Fruit fly (Drosophila melanogaster) whole organism, embryonic: Measurements from ENCODE around the gene CG8119.

Experiments used
- Asciz ChIP-seq: fragments of 200-800 bp; sonication (Bioruptor generic); optimal IDR thresholded peaks from 2 replicates; lab custom pipeline; 2017; ENCODE audit warnings: missing biosample characterization, mild to moderate bottlenecking, missing genetic modification characterization, missing genetic modification reagents
- CG10147 ChIP-seq: fragments of 200-800 bp; sonication (Bioruptor generic); optimal IDR thresholded peaks from 2 replicates; lab custom pipeline; 2019; ENCODE audit warnings: missing biosample characterization, mild to moderate bottlenecking, missing genetic modification characterization, moderate library complexity
- CG10462 ChIP-seq: fragments of 200-800 bp; sonication (Bioruptor generic); optimal IDR thresholded peaks from 2 replicates; lab custom pipeline; 2016; ENCODE audit warnings: missing biosample characterization, missing genetic modification characterization
- CG12219 ChIP-seq: fragments of 200-800 bp; sonication (Bioruptor generic); optimal IDR thresholded peaks from 3 replicates; lab custom pipeline; 2018; ENCODE audit warnings: missing biosample characterization, mild to moderate bottlenecking, missing genetic modification characterization
- CG14710 ChIP-seq: fragments of 200-800 bp; sonication (Bioruptor generic); optimal IDR thresholded peaks from 3 replicates; lab custom pipeline; 2019; ENCODE audit warnings: missing biosample characterization, mild to moderate bottlenecking, missing genetic modification characterization, moderate library complexity
- CG17186 ChIP-seq: fragments of 200-800 bp; sonication (Bioruptor generic); optimal IDR thresholded peaks from 3 replicates; lab custom pipeline; 2017; ENCODE audit warnings: missing biosample characterization, missing genetic modification reagents, missing genetic modification characterization
- CG17385 ChIP-seq: fragments of 200-800 bp; sonication (Bioruptor generic); optimal IDR thresholded peaks from 3 replicates; lab custom pipeline; 2018; ENCODE audit warnings: missing biosample characterization, mild to moderate bottlenecking, missing genetic modification characterization
- CG18599 ChIP-seq: fragments of 200-800 bp; sonication (Bioruptor generic); optimal IDR thresholded peaks from 3 replicates; lab custom pipeline; 2017; ENCODE audit warnings: missing biosample characterization, missing genetic modification characterization, mild to moderate bottlenecking, moderate library complexity, missing genetic modification reagents
- CG2712 ChIP-seq: fragments of 200-800 bp; optimal IDR thresholded peaks from 3 replicates; lab custom pipeline; 2019; ENCODE audit warnings: missing biosample characterization, mild to moderate bottlenecking, missing genetic modification characterization, moderate library complexity
- CG3407 ChIP-seq: fragments of 200-800 bp; sonication (Bioruptor generic); optimal IDR thresholded peaks from 2 replicates; lab custom pipeline; 2018; ENCODE audit warnings: missing biosample characterization, mild to moderate bottlenecking, missing genetic modification characterization
- CG3726 ChIP-seq: fragments of 200-800 bp; sonication (Bioruptor generic); IDR thresholded peaks from 3 replicates; pipeline ENCODE4, ENCODE4 v1.3.6; 2022; ENCODE audit warnings: missing biosample characterization, missing genetic modification characterization
- CG3847 ChIP-seq: fragments of 200-800 bp; sonication (Bioruptor generic); IDR thresholded peaks from 2 replicates; pipeline ENCODE4 v1.3.6; 2022; ENCODE audit warnings: missing biosample characterization, missing genetic modification characterization
- CG4820 ChIP-seq: fragments of 200-800 bp; sonication (Bioruptor generic); optimal IDR thresholded peaks from 3 replicates; lab custom pipeline; 2016; ENCODE audit warnings: missing biosample characterization, missing genetic modification characterization
- CG6272 ChIP-seq: fragments of 200-800 bp; sonication (Bioruptor generic); IDR thresholded peaks from 2 replicates; pipeline ENCODE4 v1.3.6; 2022; ENCODE audit warnings: missing biosample characterization, missing genetic modification characterization
- CG8290 ChIP-seq, 3 experiments: fragments of 200-800 bp; sonication (Bioruptor generic); optimal IDR thresholded peaks; 2 replicates each; lab custom pipeline; 2016 to 2019; ENCODE audit warnings: missing biosample characterization in 3 of 3, missing genetic modification characterization in 3 of 3, mild to moderate bottlenecking in 2 of 3, moderate library complexity in 1 of 3
- CG9437 ChIP-seq: fragments of 200-800 bp; sonication (Bioruptor generic); optimal IDR thresholded peaks from 2 replicates; lab custom pipeline; 2018; ENCODE audit warnings: missing biosample characterization, mild to moderate bottlenecking, missing genetic modification characterization
- CoRest ChIP-seq: fragments of 200-800 bp; sonication (Bioruptor generic); optimal IDR thresholded peaks from 3 replicates; lab custom pipeline; 2018; ENCODE audit warnings: missing biosample characterization, mild to moderate bottlenecking, missing genetic modification characterization, moderate library complexity
- D19A ChIP-seq: fragments of 200-800 bp; optimal IDR thresholded peaks from 3 replicates; lab custom pipeline; 2019; ENCODE audit warnings: missing biosample characterization, mild to moderate bottlenecking, missing genetic modification characterization, moderate library complexity
- Dll ChIP-seq: fragments of 200-800 bp; sonication (Bioruptor generic); IDR thresholded peaks from 4 replicates; pipeline ENCODE4 v1.3.6; 2022; ENCODE audit warnings: missing biosample characterization, missing genetic modification characterization; ENCODE audit not compliant: partially characterized antibody
- E2f1 ChIP-seq: fragments of 200-800 bp; sonication (Bioruptor generic); IDR thresholded peaks from 2 replicates; pipeline ENCODE4 v1.3.6; 2022; ENCODE audit warnings: missing biosample characterization, missing genetic modification characterization
- Fer2 ChIP-seq: fragments of 200-800 bp; sonication (Bioruptor generic); optimal IDR thresholded peaks from 2 replicates; lab custom pipeline; 2018; ENCODE audit warnings: missing biosample characterization, mild to moderate bottlenecking, missing genetic modification characterization, moderate library complexity
- Hmr ChIP-seq: fragments of 200-800 bp; sonication (Bioruptor generic); optimal IDR thresholded peaks from 3 replicates; lab custom pipeline; 2017; ENCODE audit warnings: mild to moderate bottlenecking, missing biosample characterization, missing genetic modification reagents, missing genetic modification characterization
- Hr78 ChIP-seq, 2 experiments: fragments of 200-800 bp in 1 of 2; fragments of >200 bp in 1 of 2; sonication (Bioruptor generic) in 1 of 2; optimal IDR thresholded peaks; 2 replicates each; lab custom pipeline; 2017 to 2019; ENCODE audit warnings: missing biosample characterization in 2 of 2, missing genetic modification characterization in 2 of 2, mild to moderate bottlenecking in 1 of 2, moderate library complexity in 1 of 2
- NfI ChIP-seq: fragments of 200-800 bp; sonication (Bioruptor generic); optimal IDR thresholded peaks from 3 replicates; lab custom pipeline; 2018; ENCODE audit warnings: missing biosample characterization, mild to moderate bottlenecking, missing genetic modification characterization, moderate library complexity
- Sry-δ ChIP-seq: fragments of 200-800 bp; sonication (Bioruptor generic); optimal IDR thresholded peaks from 2 replicates; lab custom pipeline; 2016; ENCODE audit warnings: missing biosample characterization, missing genetic modification characterization
- aop ChIP-seq: fragments of 200-800 bp; sonication (Bioruptor generic); IDR thresholded peaks from 2 replicates; pipeline ENCODE4 v1.3.6; 2022; ENCODE audit warnings: missing biosample characterization, missing genetic modification characterization
- ase ChIP-seq: fragments of 200-800 bp; sonication (Bioruptor generic); IDR thresholded peaks from 3 replicates; pipeline ENCODE4 v1.3.6; 2022; ENCODE audit warnings: missing biosample characterization, missing genetic modification characterization
- bab2 ChIP-seq: fragments of 200-800 bp; sonication (Bioruptor generic); optimal IDR thresholded peaks from 2 replicates; lab custom pipeline; 2016; ENCODE audit warnings: missing biosample characterization, missing genetic modification characterization
- ci ChIP-seq: fragments of 200-800 bp; sonication (Bioruptor generic); IDR thresholded peaks from 3 replicates; pipeline ENCODE4 v1.3.6; 2022; ENCODE audit warnings: missing biosample characterization, missing genetic modification characterization
- crol ChIP-seq: fragments of 200-800 bp; sonication (Bioruptor generic); IDR thresholded peaks from 2 replicates; pipeline ENCODE4 v1.3.6; 2022; ENCODE audit warnings: missing biosample characterization, missing genetic modification characterization
- dm ChIP-seq: fragments of 200-800 bp; sonication (Bioruptor generic); optimal IDR thresholded peaks from 3 replicates; lab custom pipeline; 2016; ENCODE audit warnings: missing biosample characterization, missing genetic modification characterization
- dysf ChIP-seq: fragments of 200-800 bp; sonication (Bioruptor generic); IDR thresholded peaks from 3 replicates; pipeline ENCODE4 v1.3.6; 2022; ENCODE audit warnings: missing biosample characterization, missing genetic modification characterization
- h ChIP-seq: fragments of >200 bp; optimal IDR thresholded peaks from 2 replicates; lab custom pipeline; 2017
- hb ChIP-seq: fragments of 200-800 bp; sonication (Bioruptor generic); IDR thresholded peaks from 3 replicates; pipeline ENCODE4 v1.3.6; 2022; ENCODE audit warnings: missing biosample characterization, missing genetic modification characterization; ENCODE audit not compliant: partially characterized antibody
- ind ChIP-seq: fragments of 200-800 bp; sonication (Bioruptor generic); optimal IDR thresholded peaks from 3 replicates; lab custom pipeline; 2016; ENCODE audit warnings: missing biosample characterization, missing genetic modification characterization
- pfk ChIP-seq: fragments of 200-800 bp; sonication (Bioruptor generic); optimal IDR thresholded peaks from 2 replicates; lab custom pipeline; 2018; ENCODE audit warnings: missing biosample characterization, mild to moderate bottlenecking, missing genetic modification characterization, moderate library complexity
- pho ChIP-seq: fragments of 200-800 bp; sonication (Bioruptor generic); optimal IDR thresholded peaks from 2 replicates; lab custom pipeline; 2016; ENCODE audit warnings: missing biosample characterization, missing genetic modification characterization
- phol ChIP-seq: fragments of 200-800 bp; sonication (Bioruptor generic); optimal IDR thresholded peaks from 3 replicates; lab custom pipeline; 2018; ENCODE audit warnings: missing biosample characterization, mild to moderate bottlenecking, missing genetic modification characterization, moderate library complexity
- prd ChIP-seq, 3 experiments: fragments of >200 bp in 2 of 3; fragments of 200-800 bp in 1 of 3; sonication (Bioruptor generic) in 1 of 3; optimal IDR thresholded peaks in 2 of 3; IDR thresholded peaks in 1 of 3; 2 replicates in 2 of 3; 3 replicates in 1 of 3; pipeline versions ENCODE4 v1.3.6 to Lab custom; 2017 to 2022; ENCODE audit warnings: missing biosample characterization in 1 of 3, missing genetic modification characterization in 1 of 3
- pum ChIP-seq: fragments of 200-800 bp; sonication (Bioruptor generic); optimal IDR thresholded peaks from 2 replicates; lab custom pipeline; 2016; ENCODE audit warnings: missing biosample characterization, missing genetic modification characterization
- repo ChIP-seq: fragments of 200-800 bp; sonication (Bioruptor generic); optimal IDR thresholded peaks from 2 replicates; lab custom pipeline; 2016; ENCODE audit warnings: missing biosample characterization, missing genetic modification characterization
- run ChIP-seq: fragments of 200-800 bp; sonication (Bioruptor generic); optimal IDR thresholded peaks from 3 replicates; lab custom pipeline; 2018; ENCODE audit warnings: missing biosample characterization, mild to moderate bottlenecking, missing genetic modification characterization
- sens ChIP-seq: fragments of 200-800 bp; sonication (Bioruptor generic); peaks from one replicate; lab custom pipeline; 2016; ENCODE audit warnings: missing biosample characterization, missing genetic modification characterization
- stwl ChIP-seq: fragments of 200-800 bp; sonication (Bioruptor generic); optimal IDR thresholded peaks from 3 replicates; lab custom pipeline; 2018; ENCODE audit warnings: missing biosample characterization, mild to moderate bottlenecking, missing genetic modification characterization, moderate library complexity
- unc-4 ChIP-seq: fragments of 200-800 bp; sonication (Bioruptor generic); IDR thresholded peaks from 2 replicates; pipeline ENCODE4 v1.3.6; 2022; ENCODE audit warnings: missing biosample characterization, missing genetic modification characterization; ENCODE audit not compliant: partially characterized antibody
- vfl ChIP-seq: fragments of 200-800 bp; sonication (Bioruptor generic); optimal IDR thresholded peaks from 2 replicates; lab custom pipeline; 2016; ENCODE audit warnings: missing biosample characterization, missing genetic modification characterization
- wor ChIP-seq: fragments of 200-800 bp; sonication (Bioruptor generic); IDR thresholded peaks from 2 replicates; pipeline ENCODE4 v1.3.6; 2022; ENCODE audit warnings: missing biosample characterization, missing genetic modification characterization

CG8119 gene

dm6 chrX:15709624-15709983 lies 47.2 kb downstream of the CG8119 start (continued):
- no peak for TF ChIP-seq CG8290 (GFP tag; optimal IDR thresholded peaks at IDR 0.05; lab: Kevin White, UChicago)
- TF ChIP-seq CG8290 (tag; optimal IDR thresholded peaks at IDR 0.05; lab: Kevin White, UChicago) = peak in 1 of 2 experiments; percentile 24
- TF ChIP-seq CG3847 = 0 out of 2 replicates have a peak, but pooled peaks have one; percentile 6
- peak; percentile 1 for TF ChIP-seq CG2712
- peak; percentile 2 for TF ChIP-seq CG12219 (GFP tag; lab: Kevin White, UChicago)
- peak; percentile 68 for TF ChIP-seq sens (GFP tag; lab: Kevin White, UChicago)
- 0 out of 3 replicates have a peak, but pooled peaks have one; percentile 10 for TF ChIP-seq dysf

- TF ChIP-seq CG6272 (no peak), Hr78 (GFP tag; optimal IDR thresholded peaks at IDR 0.05; lab: Kevin White, UChicago) (no peak), stwl (tag; lab: Kevin White, UChicago) (no peak), CG17385 (GFP tag; lab: Kevin White, UChicago) (peak; percentile 87), dm (GFP tag; lab: Kevin White, UChicago) (peak; percentile 96), crol (GFP tag; lab: Robert Waterston, UW) (no peak), Sry-δ (peak; percentile 13), prd (optimal IDR thresholded peaks at IDR 0.05; lab: Kevin White, UChicago) (no peak), prd (GFP tag; IDR thresholded peaks at IDR 0.05; lab: Robert Waterston, UW) (no peak), ci (GFP tag; lab: Robert Waterston, UW) (peak; percentile 61; the same call in 1 of the 3 replicates), CG10147 (no peak), CG9437 (GFP tag; lab: Kevin White, UChicago) (peak; percentile 66), CG17186 (no peak), NfI (GFP tag; lab: Kevin White, UChicago) (no peak), Asciz (no peak), hb (GFP tag; lab: Robert Waterston, UW) (no peak), Fer2 (tag; lab: Kevin White, UChicago) (no peak), CG3726 (GFP tag; lab: Robert Waterston, UW) (no peak), repo (GFP tag; lab: Kevin White, UChicago) (no peak), CG18599 (GFP tag; lab: Kevin White, UChicago) (no peak), bab2 (GFP tag; lab: Kevin White, UChicago) (no peak), pum (GFP tag; lab: Kevin White, UChicago) (no peak), h (lab: Kevin White, UChicago) (no peak), E2f1 (GFP tag; lab: Robert Waterston, UW) (peak; percentile 43; the same call in 1 of the 2 replicates), phol (tag; lab: Kevin White, UChicago) (no peak), pfk (peak; percentile 89), aop (GFP tag; lab: Robert Waterston, UW) (no peak), run (tag; lab: Kevin White, UChicago) (no peak), Hmr (no peak), unc-4 (GFP tag; lab: Robert Waterston, UW) (0 out of 2 replicates have a peak, but pooled peaks have one; percentile 9), pho (GFP tag; lab: Kevin White, UChicago) (no peak), ase (GFP tag; lab: Robert Waterston, UW) (no peak), CoRest (no peak), CG14710 (tag; lab: Kevin White, UChicago) (peak; percentile 89), wor (GFP tag; lab: Robert Waterston, UW) (no peak), vfl (no peak), CG4820 (GFP tag; lab: Kevin White, UChicago) (no peak), CG10462 (GFP tag; lab: Kevin White, UChicago) (no peak), D19A (no peak), Dll (no peak; the same call in 3 of the 4 replicates), CG3407 (GFP tag; lab: Kevin White, UChicago) (no peak), ind (GFP tag; lab: Kevin White, UChicago) (no peak)
Observed at dm6 chrX:15709984-15710750, 47.8 kb downstream of the CG8119 start, which contains the start of the genes CG9281 and CG15601. CG9281 (minus strand) TSS chrX:15710539. CG15601 (plus strand) TSS chrX:15710647.
